Worm (Caenorhabditis elegans) whole organism, L2 larva: Measurements from ENCODE around the gene lgc-8.

Experiments used
- C34F6.9 ChIP-seq: fragments of 150-350 bp; optimal IDR thresholded peaks from 2 replicates; lab custom pipeline; 2014; ENCODE audit warnings: missing biosample characterization, missing genetic modification characterization
- F13H6.1 ChIP-seq: sonication (generic microtip); optimal IDR thresholded peaks from 2 replicates; lab custom pipeline; 2016; ENCODE audit warnings: missing genetic modification characterization, missing compliant biosample characterization
- R02D3.7 ChIP-seq: fragments of 150-350 bp; optimal IDR thresholded peaks from 2 replicates; lab custom pipeline; 2014; ENCODE audit warnings: missing biosample characterization, missing genetic modification characterization
- Y55F3AM.14 ChIP-seq: fragments of 200-800 bp; sonication (Bioruptor generic); optimal IDR thresholded peaks from 2 replicates; lab custom pipeline; 2018; ENCODE audit warnings: mild to moderate bottlenecking, missing genetic modification characterization, missing compliant biosample characterization
- ZK546.5 ChIP-seq: sonication (generic microtip); optimal IDR thresholded peaks from 2 replicates; lab custom pipeline; 2017; ENCODE audit warnings: missing biosample characterization, missing genetic modification characterization
- alr-1 ChIP-seq: fragments of 150-350 bp; optimal IDR thresholded peaks from 2 replicates; lab custom pipeline; 2014; ENCODE audit warnings: missing biosample characterization, missing genetic modification characterization
- aly-2 ChIP-seq: fragments of 150-350 bp; optimal IDR thresholded peaks from 2 replicates; lab custom pipeline; 2014; ENCODE audit warnings: missing biosample characterization, missing genetic modification characterization
- blmp-1 ChIP-seq: sonication (generic microtip); optimal IDR thresholded peaks from 2 replicates; lab custom pipeline; 2017; ENCODE audit warnings: missing genetic modification characterization, mild to moderate bottlenecking, missing compliant biosample characterization, antibody characterized with exemption, moderate library complexity; ENCODE audit not compliant: insufficient read depth
- ceh-82 ChIP-seq: fragments of 150-350 bp; optimal IDR thresholded peaks from 2 replicates; lab custom pipeline; 2014; ENCODE audit warnings: missing biosample characterization, missing genetic modification characterization
- dmd-4 ChIP-seq: sonication (generic microtip); optimal IDR thresholded peaks from 2 replicates; lab custom pipeline; 2017; ENCODE audit warnings: missing biosample characterization, missing genetic modification characterization
- egl-27 ChIP-seq: sonication (generic microtip); optimal IDR thresholded peaks from 3 replicates; lab custom pipeline; 2017; ENCODE audit warnings: missing biosample characterization, missing genetic modification reagents, missing genetic modification characterization
- elt-1 ChIP-seq: fragments of 150-350 bp; optimal IDR thresholded peaks from 2 replicates; lab custom pipeline; 2014; ENCODE audit warnings: missing biosample characterization, missing genetic modification characterization
- elt-3 ChIP-seq: sonication (generic microtip); optimal IDR thresholded peaks from 2 replicates; lab custom pipeline; 2017; ENCODE audit warnings: missing biosample characterization, missing genetic modification characterization
- lin-13 ChIP-seq: fragments of 150-350 bp; optimal IDR thresholded peaks from 2 replicates; lab custom pipeline; 2014; ENCODE audit warnings: missing biosample characterization, missing genetic modification reagents, missing genetic modification characterization
- lsy-2 ChIP-seq, 2 experiments: fragments of 150-350 bp in 1 of 2; sonication (generic microtip) in 1 of 2; optimal IDR thresholded peaks; 2 replicates each; lab custom pipeline; 2014 to 2017; ENCODE audit warnings: missing biosample characterization in 2 of 2, missing genetic modification characterization in 2 of 2
- mbf-1 ChIP-seq: sonication (generic microtip); optimal IDR thresholded peaks from 2 replicates; lab custom pipeline; 2017; ENCODE audit warnings: missing biosample characterization, missing genetic modification characterization
- mdl-1 ChIP-seq, 2 experiments: fragments of 150-350 bp in 1 of 2; sonication (generic microtip) in 1 of 2; optimal IDR thresholded peaks; 2 replicates each; lab custom pipeline; 2017; ENCODE audit warnings: missing biosample characterization in 2 of 2, missing genetic modification characterization in 2 of 2
- nhr-10 ChIP-seq: sonication (generic microtip); optimal IDR thresholded peaks from 2 replicates; lab custom pipeline; 2017; ENCODE audit warnings: missing biosample characterization, missing genetic modification characterization
- nhr-12 ChIP-seq: fragments of 150-350 bp; optimal IDR thresholded peaks from 2 replicates; lab custom pipeline; 2014; ENCODE audit warnings: missing biosample characterization, missing genetic modification characterization
- nhr-129 ChIP-seq: fragments of 150-350 bp; optimal IDR thresholded peaks from 2 replicates; lab custom pipeline; 2014; ENCODE audit warnings: missing biosample characterization, missing genetic modification characterization
- nhr-21 ChIP-seq: fragments of 150-350 bp; optimal IDR thresholded peaks from 2 replicates; lab custom pipeline; 2014; ENCODE audit warnings: missing biosample characterization, missing genetic modification characterization
- nhr-23 ChIP-seq: fragments of 150-350 bp; optimal IDR thresholded peaks from 2 replicates; lab custom pipeline; 2014; ENCODE audit warnings: missing biosample characterization, missing genetic modification reagents, missing genetic modification characterization
- nhr-237 ChIP-seq: fragments of 150-350 bp; optimal IDR thresholded peaks from 2 replicates; lab custom pipeline; 2014; ENCODE audit warnings: missing biosample characterization, missing genetic modification characterization
- nhr-25 ChIP-seq: fragments of 150-350 bp; sonication (generic microtip); optimal IDR thresholded peaks from 3 replicates; lab custom pipeline; 2014; ENCODE audit warnings: missing biosample characterization, missing genetic modification characterization
- nhr-77 ChIP-seq: fragments of 150-350 bp; optimal IDR thresholded peaks from 2 replicates; lab custom pipeline; 2014; ENCODE audit warnings: missing biosample characterization, missing genetic modification characterization
- peb-1 ChIP-seq: fragments of 150-350 bp; optimal IDR thresholded peaks from 2 replicates; lab custom pipeline; 2014; ENCODE audit warnings: missing biosample characterization, missing genetic modification characterization
- sem-4 ChIP-seq: fragments of 150-350 bp; optimal IDR thresholded peaks from 2 replicates; lab custom pipeline; 2014; ENCODE audit warnings: missing biosample characterization, missing genetic modification reagents, missing genetic modification characterization
- skn-1 ChIP-seq: sonication (generic microtip); optimal IDR thresholded peaks from 2 replicates; lab custom pipeline; 2017; ENCODE audit warnings: missing biosample characterization, missing genetic modification characterization
- sma-3 ChIP-seq: sonication (generic microtip); optimal IDR thresholded peaks from 2 replicates; lab custom pipeline; 2016; ENCODE audit warnings: missing genetic modification reagents, missing genetic modification characterization, missing compliant biosample characterization
- sma-9 ChIP-seq, 2 experiments: fragments of 150-350 bp in 1 of 2; sonication (generic microtip) in 1 of 2; optimal IDR thresholded peaks; 2 replicates each; lab custom pipeline; 2014 to 2016; ENCODE audit warnings: missing genetic modification characterization in 2 of 2, mild to moderate bottlenecking in 1 of 2, missing biosample characterization in 1 of 2, missing compliant biosample characterization in 1 of 2, missing genetic modification reagents in 1 of 2, moderate library complexity in 1 of 2
- snpc-4 ChIP-seq: fragments of 150-350 bp; optimal IDR thresholded peaks from 2 replicates; lab custom pipeline; 2014; ENCODE audit warnings: missing biosample characterization, missing genetic modification characterization
- unc-55 ChIP-seq: fragments of 150-350 bp; sonication (generic microtip); optimal IDR thresholded peaks from 3 replicates; lab custom pipeline; 2014; ENCODE audit warnings: missing biosample characterization, missing genetic modification reagents, missing genetic modification characterization
- zag-1 ChIP-seq: fragments of 150-350 bp; optimal IDR thresholded peaks from 2 replicates; lab custom pipeline; 2014; ENCODE audit warnings: missing biosample characterization, missing genetic modification characterization
- ztf-1 ChIP-seq: fragments of 200-800 bp; sonication (Bioruptor generic); conservative IDR thresholded peaks from 2 replicates; pipeline ENCODE4 v1.3.6; 2022; ENCODE audit warnings: missing genetic modification characterization, missing compliant biosample characterization
- ztf-11 ChIP-seq: sonication (generic microtip); optimal IDR thresholded peaks from 2 replicates; lab custom pipeline; 2017; ENCODE audit warnings: missing biosample characterization, missing genetic modification characterization
- ztf-4 ChIP-seq: fragments of 150-350 bp; optimal IDR thresholded peaks from 2 replicates; lab custom pipeline; 2014; ENCODE audit warnings: missing biosample characterization, missing genetic modification characterization

Gene lgc-8

DNA sequence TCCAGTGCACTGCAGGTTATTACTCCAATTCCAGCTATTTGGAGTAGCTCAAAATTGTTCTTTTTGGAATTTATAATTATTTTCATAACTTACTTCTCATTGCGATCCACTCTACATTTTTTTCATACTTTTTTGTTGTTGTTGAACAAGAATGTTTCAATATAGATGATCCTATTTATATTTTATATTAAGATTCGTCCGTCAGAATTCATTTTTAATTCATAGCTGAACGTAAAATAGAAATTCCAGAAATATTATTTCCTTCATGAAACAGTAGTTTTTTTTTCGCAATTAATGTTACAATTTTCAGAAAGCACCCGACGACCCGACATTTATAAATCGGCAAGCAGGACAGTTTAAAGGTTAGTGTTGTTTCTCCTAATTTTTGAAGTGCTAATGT, 12.6 kb downstream of the lgc-8 start, which contains the start of gene Y57G11C.42:
Y57G11C.42 (plus strand) TSS at position 301 of the 400 bp plus-strand sequence.
- TF ChIP-seq nhr-10 (tag; lab: Kevin White, UChicago) (no peak), elt-1 (tag; lab: Kevin White, UChicago) (no peak), blmp-1 (tag; lab: Kevin White, UChicago) (no peak), mbf-1 (tag; lab: Kevin White, UChicago) (no peak), F13H6.1 (tag; lab: Kevin White, UChicago) (no peak), ztf-4 (no peak), dmd-4 (tag; lab: Kevin White, UChicago) (no peak), unc-55 (no peak), nhr-21 (tag; lab: Kevin White, UChicago) (no peak), alr-1 (no peak), zag-1 (tag; lab: Kevin White, UChicago) (no peak), lin-13 (GFP tag; lab: Kevin White, UChicago) (no peak), nhr-12 (tag; lab: Kevin White, UChicago) (no peak), peb-1 (tag; lab: Kevin White, UChicago) (no peak), ztf-11 (no peak), egl-27 (tag; lab: Kevin White, UChicago) (no peak)
- TF ChIP-seq, all 48 proteins: peak for 0

DNA sequence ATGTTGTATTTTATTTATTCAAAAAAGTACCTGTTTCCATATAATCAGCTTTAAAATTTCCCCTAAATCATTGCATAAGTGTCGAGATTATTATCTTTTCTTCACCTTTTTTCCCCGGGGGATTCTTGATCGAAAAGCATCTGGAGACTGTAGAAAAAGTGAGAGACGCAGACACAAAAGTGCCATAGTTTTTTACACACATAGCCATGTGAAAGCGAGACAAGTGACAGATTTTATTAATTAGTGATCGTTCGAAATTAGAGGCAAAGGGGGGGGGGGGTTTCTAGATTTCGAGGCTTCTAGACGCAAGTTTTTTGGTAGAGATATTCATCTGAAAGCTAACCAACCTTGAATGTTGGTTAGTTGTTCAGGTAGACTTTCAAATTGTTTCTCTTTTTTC, 13.7 kb downstream of the lgc-8 start:
- TF ChIP-seq nhr-25 (tag; lab: Kevin White, UChicago) (peak; percentile 36), snpc-4 (tag; lab: Kevin White, UChicago) (no peak), peb-1 (tag; lab: Kevin White, UChicago) (no peak), lin-13 (GFP tag; lab: Kevin White, UChicago) (no peak)

DNA sequence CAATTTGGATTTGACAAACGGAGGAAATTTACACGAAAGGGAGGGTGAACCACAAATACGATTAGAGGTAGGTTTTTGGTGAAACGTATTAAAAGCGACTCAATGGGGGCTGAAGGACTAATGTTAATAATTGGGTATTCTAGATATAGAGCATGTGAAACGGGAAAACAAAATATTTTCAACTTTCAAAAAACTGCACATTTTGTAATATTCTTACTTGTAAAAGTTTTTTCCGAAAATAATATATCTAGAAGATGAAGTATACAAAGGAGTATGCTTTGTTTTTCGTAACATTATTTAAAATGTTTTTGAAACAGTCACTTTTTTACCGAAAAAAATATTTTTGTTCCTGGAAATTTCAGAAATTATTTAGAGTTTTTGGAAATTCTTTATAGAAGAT, 26.3 kb downstream of the lgc-8 start:
- no peak for TF ChIP-seq Y55F3AM.14
- TF ChIP-seq nhr-129 (tag; lab: Kevin White, UChicago) = no peak
- no peak for TF ChIP-seq C34F6.9 (tag; lab: Kevin White, UChicago)
- TF ChIP-seq nhr-12 (tag; lab: Kevin White, UChicago) = no peak
- no peak for TF ChIP-seq ztf-11
- no peak for TF ChIP-seq ZK546.5
- no peak for TF ChIP-seq snpc-4 (tag; lab: Kevin White, UChicago)
- no peak for TF ChIP-seq nhr-25 (tag; lab: Kevin White, UChicago)
- TF ChIP-seq sem-4 (tag; lab: Kevin White, UChicago) = no peak
- TF ChIP-seq nhr-10 (tag; lab: Kevin White, UChicago) = no peak
- TF ChIP-seq aly-2 = no peak
- no peak for TF ChIP-seq egl-27 (tag; lab: Kevin White, UChicago)
- no peak for TF ChIP-seq sma-3
- TF ChIP-seq nhr-77 (tag; lab: Kevin White, UChicago) = no peak
- no peak for TF ChIP-seq ztf-1 (GFP tag; lab: Robert Waterston, UW)
- no peak for TF ChIP-seq ztf-4
- TF ChIP-seq R02D3.7 = no peak
- no peak for TF ChIP-seq elt-1 (tag; lab: Kevin White, UChicago)
- TF ChIP-seq, all 48 proteins: peak for 0

DNA sequence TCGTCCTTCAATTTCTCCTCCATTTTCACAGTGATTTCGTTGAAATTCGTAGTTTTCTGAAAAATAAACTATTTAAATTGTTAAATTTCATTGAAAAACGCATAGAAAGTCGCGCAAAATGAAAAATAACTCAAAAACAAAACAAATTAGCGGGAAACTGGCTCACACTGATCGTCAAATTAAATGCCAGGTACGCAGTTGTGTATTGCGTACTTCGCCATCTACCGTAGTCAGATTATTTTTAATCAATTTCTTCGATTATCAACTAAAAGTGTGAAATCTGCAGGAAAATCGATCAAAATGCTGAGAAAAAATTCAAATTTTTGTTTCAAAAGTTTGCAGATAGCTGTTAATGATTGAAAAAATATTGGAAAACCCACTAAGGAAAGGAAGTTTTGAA, 39.3 kb downstream of the lgc-8 start, which contains the start of gene Y57G11C.499:
Y57G11C.499 (minus strand) TSS at position 23 of the 400 bp plus-strand sequence.
- TF ChIP-seq nhr-12 (tag; lab: Kevin White, UChicago) = no peak
- TF ChIP-seq nhr-237 = no peak
- TF ChIP-seq blmp-1 (tag; lab: Kevin White, UChicago) = no peak
- TF ChIP-seq ceh-82 (tag; lab: Kevin White, UChicago) = no peak
- TF ChIP-seq lsy-2 (tag; optimal IDR thresholded peaks at IDR 0.05; lab: Kevin White, UChicago) = no peak
- no peak for TF ChIP-seq egl-27 (tag; lab: Kevin White, UChicago)
- TF ChIP-seq elt-3 = no peak
- TF ChIP-seq peb-1 (tag; lab: Kevin White, UChicago) = no peak
- TF ChIP-seq mdl-1 (tag; optimal IDR thresholded peaks at IDR 0.05; lab: Kevin White, UChicago) = no peak
- no peak for TF ChIP-seq skn-1 (tag; lab: Kevin White, UChicago)
- no peak for TF ChIP-seq alr-1
- TF ChIP-seq ztf-4 = no peak
- no peak for TF ChIP-seq dmd-4 (tag; lab: Kevin White, UChicago)
- TF ChIP-seq sma-9 (GFP tag; optimal IDR thresholded peaks at IDR 0.05; lab: Kevin White, UChicago) = no peak
- no peak for TF ChIP-seq sma-9 (tag; optimal IDR thresholded peaks at IDR 0.05; lab: Kevin White, UChicago)
- TF ChIP-seq nhr-10 (tag; lab: Kevin White, UChicago) = no peak
- TF ChIP-seq ZK546.5 = no peak
- TF ChIP-seq nhr-23 = no peak
- TF ChIP-seq ztf-11 = no peak
